Fruit fly (Drosophila melanogaster) whole organism, prepupa: ENCODE data around the gene CG15021.

Experiments used
- CG11762 ChIP-seq: fragments of 200-800 bp; sonication (Bioruptor generic); optimal IDR thresholded peaks from 3 replicates; lab custom pipeline; 2016; ENCODE audit warnings: missing biosample characterization, missing genetic modification characterization; ENCODE audit not compliant: insufficient read depth
- CG6163 ChIP-seq: fragments of 200-800 bp; sonication (Bioruptor generic); IDR thresholded peaks from 3 replicates; pipeline ENCODE4 v1.3.6; 2022; ENCODE audit warnings: missing biosample characterization, missing genetic modification characterization
- CG6854 ChIP-seq: fragments of 200-800 bp; sonication (Bioruptor generic); optimal IDR thresholded peaks from 2 replicates; lab custom pipeline; 2017; ENCODE audit warnings: missing biosample characterization, mild to moderate bottlenecking, missing genetic modification characterization
- ss ChIP-seq, 2 experiments: fragments of 200-800 bp; sonication (Bioruptor generic); optimal IDR thresholded peaks; 2 replicates in 1 of 2; 3 replicates in 1 of 2; lab custom pipeline; 2017 to 2018; ENCODE audit warnings: mild to moderate bottlenecking in 2 of 2, missing biosample characterization in 2 of 2, missing genetic modification characterization in 2 of 2, moderate library complexity in 1 of 2

DNA sequence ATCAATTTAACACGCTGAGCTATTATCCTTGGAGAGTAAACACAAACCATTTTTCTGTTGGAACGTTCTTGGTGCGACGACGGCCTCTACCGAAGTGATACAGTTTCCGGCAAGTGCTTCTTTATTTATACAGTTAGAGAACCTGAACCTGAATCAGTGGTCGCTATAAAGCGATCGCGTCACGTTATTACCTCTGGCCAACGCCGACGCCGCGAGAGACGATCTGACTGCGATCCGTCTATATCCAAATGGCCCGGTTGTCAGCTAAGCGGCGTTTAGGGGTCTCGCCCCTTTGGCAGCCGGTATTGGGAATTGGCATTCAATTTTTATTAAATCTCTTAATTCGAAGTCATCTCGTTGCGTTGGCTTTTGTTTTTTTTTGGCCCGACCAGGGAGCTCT is 21.5 kb downstream of the CG15021 start, which contains the start of gene CG11345:
- TF ChIP-seq CG6163 (no peak), CG6854 (GFP tag; lab: Kevin White, UChicago) (no peak), ss (GFP tag; optimal IDR thresholded peaks at IDR 0.05; lab: Kevin White, UChicago) (no peak), CG11762 (GFP tag; lab: Kevin White, UChicago) (no peak)
